Worm (Caenorhabditis elegans) whole organism, L2 larva: ENCODE measurements around the gene F44B9.10.

Source experiments
- R02D3.7 ChIP-seq: fragments of 150-350 bp; optimal IDR thresholded peaks from 2 replicates; lab custom pipeline; 2014; ENCODE audit warnings: missing biosample characterization, missing genetic modification characterization
- dmd-4 ChIP-seq: sonication (generic microtip); optimal IDR thresholded peaks from 2 replicates; lab custom pipeline; 2017; ENCODE audit warnings: missing biosample characterization, missing genetic modification characterization
- egl-27 ChIP-seq: sonication (generic microtip); optimal IDR thresholded peaks from 3 replicates; lab custom pipeline; 2017; ENCODE audit warnings: missing biosample characterization, missing genetic modification reagents, missing genetic modification characterization
- lin-11 ChIP-seq: fragments of 150-350 bp; sonication (generic microtip); optimal IDR thresholded peaks from 2 replicates; lab custom pipeline; 2014; ENCODE audit warnings: missing biosample characterization, missing genetic modification characterization, inconsistent platforms, mixed read lengths
- lin-39 ChIP-seq: fragments of 150-350 bp; optimal IDR thresholded peaks from 2 replicates; lab custom pipeline; 2014; ENCODE audit warnings: missing biosample characterization, missing genetic modification reagents, missing genetic modification characterization
- mbf-1 ChIP-seq: sonication (generic microtip); optimal IDR thresholded peaks from 2 replicates; lab custom pipeline; 2017; ENCODE audit warnings: missing biosample characterization, missing genetic modification characterization
- mdl-1 ChIP-seq, 2 experiments: fragments of 150-350 bp in 1 of 2; sonication (generic microtip) in 1 of 2; optimal IDR thresholded peaks; 2 replicates each; lab custom pipeline; 2017; ENCODE audit warnings: missing biosample characterization in 2 of 2, missing genetic modification characterization in 2 of 2
- nhr-77 ChIP-seq: fragments of 150-350 bp; optimal IDR thresholded peaks from 2 replicates; lab custom pipeline; 2014; ENCODE audit warnings: missing biosample characterization, missing genetic modification characterization
- skn-1 ChIP-seq: sonication (generic microtip); optimal IDR thresholded peaks from 2 replicates; lab custom pipeline; 2017; ENCODE audit warnings: missing biosample characterization, missing genetic modification characterization
- ztf-11 ChIP-seq: sonication (generic microtip); optimal IDR thresholded peaks from 2 replicates; lab custom pipeline; 2017; ENCODE audit warnings: missing biosample characterization, missing genetic modification characterization

ce11 chrIII:8016438-8016837 lies 17.0 kb downstream of the F44B9.10 start, which contains the start of gene F44B9.5:
- TF ChIP-seq lin-39 (tag; lab: Kevin White, UChicago), result no peak
- no peak for TF ChIP-seq lin-11
- no peak for TF ChIP-seq egl-27 (tag; lab: Kevin White, UChicago)
- TF ChIP-seq R02D3.7 (tag; lab: Kevin White, UChicago), result no peak
- no peak for TF ChIP-seq dmd-4 (tag; lab: Kevin White, UChicago)
- TF ChIP-seq mbf-1 (tag; lab: Kevin White, UChicago), result no peak
- TF ChIP-seq ztf-11, result no peak
- TF ChIP-seq nhr-77, result no peak
- no peak for TF ChIP-seq mdl-1 (tag; optimal IDR thresholded peaks at IDR 0.05; lab: Kevin White, UChicago)
- TF ChIP-seq skn-1 (tag; lab: Kevin White, UChicago), result no peak
